Worm (Caenorhabditis elegans): Measurements from ENCODE around the gene C25E10.7.

DNA sequence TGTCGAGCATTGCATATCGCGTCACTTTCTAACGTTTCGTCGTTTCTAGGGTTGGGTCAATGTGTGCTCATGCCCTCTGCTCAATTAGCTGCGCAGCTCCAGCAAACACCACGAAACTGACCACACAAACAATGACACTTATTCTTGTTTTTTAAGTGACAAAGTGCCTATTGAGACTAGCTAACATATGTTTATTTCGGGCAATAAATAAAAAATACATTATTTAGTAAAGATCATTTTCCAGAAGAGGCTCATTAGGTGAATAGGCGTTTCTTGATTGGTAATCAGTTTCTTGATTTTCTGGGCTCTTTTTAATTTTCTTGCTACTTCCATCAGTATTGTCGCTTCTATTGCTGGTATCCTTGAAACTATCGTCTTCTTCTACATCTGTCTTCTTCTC is 18.7 kb upstream of the C25E10.7 start, which contains the start of gene T27E4.5:
- no peak for TF ChIP-seq him-1 (tag; optimal IDR thresholded peaks at IDR 0.05)
- TF ChIP-seq dao-5 (tag; optimal IDR thresholded peaks at IDR 0.05), result no peak
- no peak for TF ChIP-seq W03F9.2 (tag; optimal IDR thresholded peaks at IDR 0.05)
